Worm (Caenorhabditis elegans) whole organism, young adult: Measurements from ENCODE around the gene mig-2.

Source experiments
- Y95B8A.8 ChIP-seq: fragments of 200-800 bp; sonication (Bioruptor generic); IDR thresholded peaks from 2 replicates; pipeline ENCODE4 v1.3.6; 2022; ENCODE audit warnings: missing genetic modification reagents, missing genetic modification characterization, missing compliant biosample characterization
- ZK185.1 ChIP-seq: sonication (generic microtip); optimal IDR thresholded peaks from 2 replicates; lab custom pipeline; 2016; ENCODE audit warnings: mild to moderate bottlenecking, missing genetic modification characterization, missing compliant biosample characterization; ENCODE audit not compliant: poor library complexity, severe bottlenecking
- ama-1 ChIP-seq, 3 experiments: fragments of 150-350 bp in 1 of 3; sonication (generic microtip) in 2 of 3; optimal IDR thresholded peaks; 2 replicates each; lab custom pipeline; 2014 to 2018; ENCODE audit warnings: missing biosample characterization in 2 of 3, missing genetic modification characterization in 2 of 3, missing genetic modification reagents in 2 of 3
- ets-4 ChIP-seq: fragments of 200-800 bp; sonication (Bioruptor generic); optimal IDR thresholded peaks from 2 replicates; lab custom pipeline; 2018; ENCODE audit warnings: mild to moderate bottlenecking, missing genetic modification characterization, missing compliant biosample characterization
- hlh-26 ChIP-seq: fragments of 200-800 bp; sonication (Bioruptor generic); conservative IDR thresholded peaks from 2 replicates; pipeline ENCODE4 v1.3.6; 2022; ENCODE audit warnings: missing genetic modification reagents, missing genetic modification characterization, missing compliant biosample characterization
- lin-54 ChIP-seq: fragments of 200-800 bp; sonication (Bioruptor generic); optimal IDR thresholded peaks from 2 replicates; lab custom pipeline; 2018; ENCODE audit warnings: mild to moderate bottlenecking, missing genetic modification characterization, missing compliant biosample characterization
- madf-3 ChIP-seq: fragments of 200-800 bp; sonication (Bioruptor generic); IDR thresholded peaks from 2 replicates; pipeline ENCODE4 v1.3.6; 2022; ENCODE audit warnings: missing genetic modification reagents, missing genetic modification characterization, missing compliant biosample characterization
- snpc-1.1 ChIP-seq: sonication (generic microtip); optimal IDR thresholded peaks from 2 replicates; lab custom pipeline; 2017; ENCODE audit warnings: missing genetic modification characterization, mild to moderate bottlenecking, missing compliant biosample characterization, antibody characterized with exemption, moderate library complexity, missing genotype, missing genetic modification reagents; ENCODE audit not compliant: insufficient read depth
- tbp1 ChIP-seq: fragments of 200-800 bp; sonication (Bioruptor generic); optimal IDR thresholded peaks from 2 replicates; lab custom pipeline; 2018; ENCODE audit warnings: mild to moderate bottlenecking, missing genetic modification characterization, missing compliant biosample characterization
- unc-130 ChIP-seq: sonication (generic microtip); optimal IDR thresholded peaks from 2 replicates; lab custom pipeline; 2016; ENCODE audit warnings: missing genetic modification reagents, missing genetic modification characterization, missing compliant biosample characterization
- unc-62 ChIP-seq: fragments of 150-350 bp; optimal IDR thresholded peaks from 2 replicates; lab custom pipeline; 2014; ENCODE audit warnings: missing biosample characterization, missing genetic modification reagents, missing genetic modification characterization
- ztf-25 ChIP-seq: fragments of 200-800 bp; sonication (Bioruptor generic); IDR thresholded peaks from 2 replicates; pipeline ENCODE4 v1.3.6; 2022; ENCODE audit warnings: missing genetic modification reagents, missing genetic modification characterization, missing compliant biosample characterization

- no peak for TF ChIP-seq lin-54
- TF ChIP-seq unc-62 (GFP tag; lab: Kevin White, UChicago): no peak
- TF ChIP-seq ets-4 (GFP tag; lab: Kevin White, UChicago): no peak
- TF ChIP-seq ama-1 (optimal IDR thresholded peaks at IDR 0.05; lab: Kevin White, UChicago): no peak
- no peak for TF ChIP-seq ama-1 (GFP tag; optimal IDR thresholded peaks at IDR 0.05; lab: Kevin White, UChicago)
- no peak for TF ChIP-seq hlh-26 (GFP tag; lab: Robert Waterston, UW)
- no peak for TF ChIP-seq ztf-25
- TF ChIP-seq unc-130 (GFP tag; lab: Kevin White, UChicago): no peak
- TF ChIP-seq Y95B8A.8: no peak
- TF ChIP-seq snpc-1.1 (tag; lab: Kevin White, UChicago): no peak
- TF ChIP-seq ZK185.1 (tag; lab: Kevin White, UChicago): no peak
- TF ChIP-seq tbp1: no peak
- no peak for TF ChIP-seq madf-3
Observed at ce11 chrX:11547442-11548023, 875 bp upstream of the mig-2 start.
